Worm (Caenorhabditis elegans): ENCODE results near the gene K05F1.13.
A peak's percentile ranks its signal among the peaks of the same experiment; 100 is the strongest.

Gene K05F1.13

DNA sequence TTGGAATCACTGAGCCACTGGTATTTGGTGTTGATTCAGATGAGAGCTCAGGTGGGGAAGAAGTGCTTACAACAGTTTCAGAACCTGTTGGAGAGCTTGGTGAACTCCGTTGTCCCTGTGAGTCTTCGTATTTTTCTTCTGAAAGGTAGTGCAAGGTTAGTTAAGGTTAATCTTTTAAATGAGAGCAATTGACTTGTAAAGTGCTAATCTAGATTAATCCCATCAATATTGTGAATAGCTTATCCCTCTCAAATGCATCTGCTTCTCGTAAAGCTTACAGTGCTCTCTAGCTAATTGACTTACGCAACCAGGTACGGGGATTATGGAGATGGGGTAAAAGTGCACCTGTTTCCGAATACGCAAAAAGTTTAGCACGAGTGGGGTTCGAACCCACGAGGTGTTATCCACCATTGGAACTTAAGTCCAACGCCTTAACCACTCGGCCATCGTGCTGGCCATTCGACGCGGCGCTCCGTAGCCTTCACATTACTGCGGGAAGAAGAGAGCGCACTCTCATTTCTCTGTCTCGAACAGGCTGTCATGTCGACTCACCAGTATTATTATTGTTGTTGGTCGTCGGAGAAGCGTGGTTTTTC, 16.3 kb upstream of the K05F1.13 start (continued):
- TF ChIP-seq nfya-1 (tag; optimal IDR thresholded peaks at IDR 0.05; ENCODE audit: insufficient read depth) (peak; percentile 16), ztf-4 (tag; optimal IDR thresholded peaks at IDR 0.05) (no peak), nhr-23 (tag; optimal IDR thresholded peaks at IDR 0.05) (no peak), egl-5 (tag; optimal IDR thresholded peaks at IDR 0.05) (no peak), nhr-43 (tag; optimal IDR thresholded peaks at IDR 0.05; ENCODE audit: poor library complexity, severe bottlenecking) (peak; percentile 23), zag-1 (tag; optimal IDR thresholded peaks at IDR 0.05) (no peak), lsy-12 (tag; optimal IDR thresholded peaks at IDR 0.05) (no peak), ZK546.5 (tag; optimal IDR thresholded peaks at IDR 0.05) (no peak), nhr-28 (tag; optimal IDR thresholded peaks at IDR 0.05) (no peak), nhr-76 (tag; optimal IDR thresholded peaks at IDR 0.05) (no peak), R02D3.7 (tag; optimal IDR thresholded peaks at IDR 0.05) (no peak), unc-62 (GFP tag; optimal IDR thresholded peaks at IDR 0.05) (no peak), ceh-28 (tag; optimal IDR thresholded peaks at IDR 0.05) (no peak), nhr-237 (tag; optimal IDR thresholded peaks at IDR 0.05) (no peak), fkh-10 (GFP tag; optimal IDR thresholded peaks at IDR 0.05) (no peak), nhr-12 (tag; optimal IDR thresholded peaks at IDR 0.05) (no peak)

DNA sequence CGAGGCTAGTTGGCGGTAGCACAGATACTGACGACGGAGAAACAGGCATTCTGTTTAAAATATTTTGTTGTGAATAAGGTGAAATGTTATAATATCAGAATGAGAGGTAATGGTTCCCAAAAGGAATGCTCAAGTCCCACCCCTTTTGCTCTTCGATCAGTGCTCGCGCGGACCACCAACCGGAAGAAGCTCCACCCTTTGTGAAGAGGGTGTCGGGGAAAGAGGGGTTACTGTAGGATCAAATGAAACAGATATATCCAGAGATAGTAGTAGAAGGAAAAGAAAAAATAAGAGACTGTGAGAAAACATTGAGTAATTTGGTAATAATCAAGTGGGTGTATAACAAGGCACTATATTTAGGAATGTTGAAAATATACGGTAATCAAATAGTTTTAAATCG, 14.8 kb upstream of the K05F1.13 start, which contains the start of the genes dmd-5 and F10C1.1:
TSS of gene dmd-5 (minus strand) at position 101 of the 400 bp plus-strand sequence.
TSS of gene F10C1.1 (plus strand) at position 110 of the 400 bp plus-strand sequence.
- TF ChIP-seq ama-1 (optimal IDR thresholded peaks at IDR 0.05) (no peak), skn-1 (tag; optimal IDR thresholded peaks at IDR 0.05) (no peak), mml-1 (tag; optimal IDR thresholded peaks at IDR 0.05) (no peak), lsy-12 (tag; optimal IDR thresholded peaks at IDR 0.05) (no peak), ceh-28 (tag; optimal IDR thresholded peaks at IDR 0.05) (no peak), zag-1 (tag; optimal IDR thresholded peaks at IDR 0.05) (no peak)

DNA sequence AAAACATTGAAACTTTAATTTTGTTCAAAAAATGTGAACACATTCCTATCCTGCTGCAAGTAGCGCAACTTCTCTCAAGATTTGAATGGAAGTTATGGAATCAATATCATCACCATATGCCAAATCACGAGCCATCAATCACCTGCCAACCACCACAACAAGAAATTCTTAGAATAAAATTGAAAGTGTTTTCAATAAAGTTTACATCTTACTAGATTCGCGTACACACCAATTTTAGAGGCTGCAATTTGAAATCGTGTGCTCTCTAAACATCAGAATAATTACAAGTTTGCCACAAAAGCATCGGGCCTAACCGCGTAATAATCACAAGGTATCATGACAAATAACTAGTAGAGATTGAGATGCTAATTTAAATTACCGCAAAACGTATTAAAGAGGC, 14.0 kb upstream of the K05F1.13 start:
- TF ChIP-seq nhr-77 (tag; optimal IDR thresholded peaks at IDR 0.05) (no peak), jun-1 (tag; optimal IDR thresholded peaks at IDR 0.05) (no peak), unc-62 (GFP tag; optimal IDR thresholded peaks at IDR 0.05) (no peak), ztf-4 (tag; optimal IDR thresholded peaks at IDR 0.05) (no peak), ZK546.5 (tag; optimal IDR thresholded peaks at IDR 0.05) (no peak), nhr-23 (tag; optimal IDR thresholded peaks at IDR 0.05) (no peak), nhr-76 (tag; optimal IDR thresholded peaks at IDR 0.05) (no peak), unc-39 (tag; optimal IDR thresholded peaks at IDR 0.05) (no peak), aly-2 (tag; optimal IDR thresholded peaks at IDR 0.05) (no peak), nhr-67 (tag; optimal IDR thresholded peaks at IDR 0.05) (no peak), snpc-4 (tag; optimal IDR thresholded peaks at IDR 0.05) (no peak), nhr-237 (tag; optimal IDR thresholded peaks at IDR 0.05) (no peak), nhr-11 (tag; optimal IDR thresholded peaks at IDR 0.05) (no peak), lin-15B (tag; optimal IDR thresholded peaks at IDR 0.05) (no peak), skn-1 (tag; optimal IDR thresholded peaks at IDR 0.05) (no peak)

ce11 chrII:5777372-5777771, 11.5 kb upstream of the K05F1.13 start:
- TF ChIP-seq egl-5 (tag; optimal IDR thresholded peaks at IDR 0.05) (no peak), ceh-82 (tag; optimal IDR thresholded peaks at IDR 0.05) (no peak), nhr-12 (tag; optimal IDR thresholded peaks at IDR 0.05) (no peak), jun-1 (tag; optimal IDR thresholded peaks at IDR 0.05) (no peak), ceh-16 (tag; optimal IDR thresholded peaks at IDR 0.05) (no peak), eor-1 (tag; optimal IDR thresholded peaks at IDR 0.05) (no peak), fkh-10 (GFP tag; optimal IDR thresholded peaks at IDR 0.05) (no peak), nfya-1 (tag; optimal IDR thresholded peaks at IDR 0.05; ENCODE audit: insufficient read depth) (no peak), fkh-2 (tag; optimal IDR thresholded peaks at IDR 0.05) (no peak), nhr-25 (tag; optimal IDR thresholded peaks at IDR 0.05) (no peak), lsy-12 (tag; optimal IDR thresholded peaks at IDR 0.05) (no peak), fos-1 (tag; optimal IDR thresholded peaks at IDR 0.05) (no peak)

DNA sequence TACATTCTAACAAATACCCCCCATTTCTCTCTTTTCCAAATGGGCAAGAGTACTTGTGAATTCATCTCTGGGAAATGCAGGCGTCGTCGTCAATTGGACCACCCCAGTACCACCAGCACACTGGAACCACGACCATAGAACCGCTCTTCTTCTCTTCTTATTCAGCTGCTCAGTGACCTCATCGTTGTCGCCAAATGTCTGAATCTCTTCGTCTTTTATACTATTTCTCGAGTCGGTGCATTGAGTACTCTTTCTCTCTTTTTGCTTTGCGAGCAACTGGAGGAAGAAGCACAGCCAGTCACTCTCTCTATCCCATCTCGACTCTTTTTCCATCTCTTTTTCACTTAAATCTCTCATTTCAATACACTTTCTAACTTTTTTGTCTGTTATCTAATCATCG, 9.0 kb upstream of the K05F1.13 start:
- TF ChIP-seq fkh-10 (GFP tag; optimal IDR thresholded peaks at IDR 0.05), result peak; percentile 21
- peak; percentile 22 for TF ChIP-seq skn-1 (tag; optimal IDR thresholded peaks at IDR 0.05)
- TF ChIP-seq nfya-1 (tag; optimal IDR thresholded peaks at IDR 0.05; ENCODE audit: insufficient read depth), result peak; percentile 51
- peak; percentile 1 for TF ChIP-seq lin-39 (tag; optimal IDR thresholded peaks at IDR 0.05)
- TF ChIP-seq hmg-11 (tag; optimal IDR thresholded peaks at IDR 0.05), result peak; percentile 56
- no peak for TF ChIP-seq pqm-1 (tag; optimal IDR thresholded peaks at IDR 0.05)

All from whole organism, L3 larva.